Worm (Caenorhabditis elegans): ENCODE measurements around the gene B0361.11.

The B0361.11 gene

ce11 chrIII:7299466-7299865, 22.1 kb downstream of the B0361.11 start, which contains the start of the genes B0361.14 and B0361.9:
Gene B0361.14, minus strand, starts transcription at chrIII:7299531.
Gene B0361.9, minus strand, starts transcription at chrIII:7299631.
- TF ChIP-seq nhr-23 (tag; optimal IDR thresholded peaks at IDR 0.05) (peak; percentile 41), ceh-9 (tag; optimal IDR thresholded peaks at IDR 0.05) (no peak), jun-1 (tag; optimal IDR thresholded peaks at IDR 0.05) (no peak), nhr-25 (tag; optimal IDR thresholded peaks at IDR 0.05) (peak; percentile 48)

DNA sequence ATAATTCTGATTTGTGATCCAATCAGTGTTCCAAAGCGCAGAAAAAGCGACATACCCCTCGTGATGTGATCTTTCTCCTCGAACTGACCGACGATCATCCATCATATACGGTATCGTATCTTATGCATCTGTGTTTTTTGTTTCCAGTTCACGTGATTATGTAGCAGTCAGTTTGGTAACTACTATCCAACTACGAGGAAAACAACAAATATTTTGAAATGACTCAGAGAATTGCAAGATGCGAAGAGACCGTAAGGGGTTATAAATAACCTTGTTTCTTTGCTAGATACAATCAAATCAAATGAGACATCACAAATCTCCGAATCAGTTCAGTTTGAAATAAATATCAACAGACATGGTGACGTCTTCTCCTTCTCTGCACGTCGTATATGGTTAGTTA, 22.8 kb downstream of the B0361.11 start:
- peak; percentile 94 for TF ChIP-seq elt-1 (tag; optimal IDR thresholded peaks at IDR 0.05)
- TF ChIP-seq lin-39 (tag; optimal IDR thresholded peaks at IDR 0.05) = no peak
- peak; percentile 89 for TF ChIP-seq nhr-25 (tag; optimal IDR thresholded peaks at IDR 0.05)
- no peak for TF ChIP-seq lin-15B (tag; optimal IDR thresholded peaks at IDR 0.05)
- TF ChIP-seq mdl-1 (tag; optimal IDR thresholded peaks at IDR 0.05) = peak; percentile 11
- TF ChIP-seq nhr-237 (tag; optimal IDR thresholded peaks at IDR 0.05) = no peak
- TF ChIP-seq nhr-43 (tag; optimal IDR thresholded peaks at IDR 0.05; ENCODE audit: poor library complexity, severe bottlenecking) = peak; percentile 67
- no peak for TF ChIP-seq nhr-12 (tag; optimal IDR thresholded peaks at IDR 0.05)
- peak; percentile 81 for TF ChIP-seq nhr-23 (tag; optimal IDR thresholded peaks at IDR 0.05)

DNA sequence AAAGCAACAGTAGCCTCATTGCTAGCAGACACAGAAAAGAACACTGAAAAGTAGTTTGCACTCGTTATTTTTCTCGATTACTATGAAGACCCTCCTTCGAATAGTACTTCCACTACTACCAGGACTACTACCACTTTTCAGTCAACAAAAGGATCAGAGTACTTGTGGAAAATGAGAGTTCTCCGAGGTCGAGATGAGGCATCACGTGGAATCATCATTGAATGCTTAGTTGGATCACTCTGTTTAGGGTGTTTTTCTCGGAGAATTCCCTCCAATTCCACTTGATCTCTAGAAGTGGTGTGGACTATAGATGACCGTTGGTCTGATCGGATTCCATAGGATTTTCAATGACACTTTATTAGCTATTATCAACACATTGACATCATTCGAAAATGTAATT, 23.4 kb downstream of the B0361.11 start:
- TF ChIP-seq fkh-10 (GFP tag; optimal IDR thresholded peaks at IDR 0.05) = no peak
- no peak for TF ChIP-seq unc-62 (GFP tag; optimal IDR thresholded peaks at IDR 0.05)
- no peak for TF ChIP-seq nhr-28 (tag; optimal IDR thresholded peaks at IDR 0.05)
- no peak for TF ChIP-seq ceh-82 (tag; optimal IDR thresholded peaks at IDR 0.05)
- no peak for TF ChIP-seq aly-2 (tag; optimal IDR thresholded peaks at IDR 0.05)
- TF ChIP-seq nhr-12 (tag; optimal IDR thresholded peaks at IDR 0.05) = no peak
- TF ChIP-seq ztf-4 (tag; optimal IDR thresholded peaks at IDR 0.05) = no peak
- TF ChIP-seq snpc-4 (tag; optimal IDR thresholded peaks at IDR 0.05) = no peak
- TF ChIP-seq nhr-43 (tag; optimal IDR thresholded peaks at IDR 0.05; ENCODE audit: poor library complexity, severe bottlenecking) = no peak

- TF ChIP-seq aly-2 (tag; optimal IDR thresholded peaks at IDR 0.05) = no peak
- no peak for TF ChIP-seq lin-15B (tag; optimal IDR thresholded peaks at IDR 0.05)
- TF ChIP-seq elt-1 (tag; optimal IDR thresholded peaks at IDR 0.05) = peak; percentile 83
- no peak for TF ChIP-seq unc-39 (tag; optimal IDR thresholded peaks at IDR 0.05)
- peak; percentile 22 for TF ChIP-seq nhr-25 (tag; optimal IDR thresholded peaks at IDR 0.05)
Observed at ce11 chrIII:7301668-7302067, 24.3 kb downstream of the B0361.11 start.

DNA sequence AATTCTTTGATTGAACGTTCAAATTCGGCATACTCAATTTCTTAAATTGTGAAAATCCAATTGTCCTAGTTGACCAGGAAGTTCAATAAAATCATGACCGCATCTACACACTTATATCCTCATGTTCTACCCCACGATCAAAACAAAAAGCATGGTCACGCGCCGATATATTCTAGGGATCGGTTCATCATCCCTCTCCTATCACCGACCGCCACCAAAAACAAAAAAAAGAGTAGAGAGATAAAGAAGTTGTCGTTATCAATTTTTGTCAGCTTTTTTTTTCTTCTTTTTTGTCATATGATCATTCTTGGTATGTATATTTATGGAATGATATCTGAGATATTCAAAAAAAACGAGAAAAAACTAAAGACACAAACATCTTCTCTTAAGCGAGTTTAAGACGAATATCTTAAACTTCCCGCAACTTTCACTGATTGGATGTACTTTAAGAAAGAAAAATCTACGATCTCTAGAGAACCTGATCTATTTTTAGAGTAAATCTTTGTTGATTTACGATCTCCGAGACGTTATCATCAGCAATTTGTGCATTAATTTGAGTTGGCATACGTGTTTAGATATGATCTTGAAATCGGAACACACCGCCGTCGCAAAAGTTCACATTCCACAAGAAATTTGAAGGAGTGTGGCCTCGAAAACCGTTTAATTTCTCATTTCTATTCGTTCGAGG, 27.7 kb downstream of the B0361.11 start:
- TF ChIP-seq nhr-23 (tag; optimal IDR thresholded peaks at IDR 0.05) (peak; percentile 79), nhr-43 (tag; optimal IDR thresholded peaks at IDR 0.05; ENCODE audit: poor library complexity, severe bottlenecking) (peak; percentile 38), elt-1 (tag; optimal IDR thresholded peaks at IDR 0.05) (peak; percentile 35), ama-1 (optimal IDR thresholded peaks at IDR 0.05) (no peak), skn-1 (tag; optimal IDR thresholded peaks at IDR 0.05) (no peak), nfya-1 (tag; optimal IDR thresholded peaks at IDR 0.05; ENCODE audit: insufficient read depth) (peak; percentile 13), zag-1 (tag; optimal IDR thresholded peaks at IDR 0.05) (no peak), elt-3 (tag; optimal IDR thresholded peaks at IDR 0.05) (peak in 1 of 3 experiments; percentile 55), ceh-16 (tag; optimal IDR thresholded peaks at IDR 0.05) (no peak), tbx-2 (tag; optimal IDR thresholded peaks at IDR 0.05) (no peak), pha-4 (tag; optimal IDR thresholded peaks at IDR 0.05) (no peak)

- no peak for TF ChIP-seq ZK546.5 (tag; optimal IDR thresholded peaks at IDR 0.05)
- TF ChIP-seq nhr-76 (tag; optimal IDR thresholded peaks at IDR 0.05) = no peak
- no peak for TF ChIP-seq lsy-12 (tag; optimal IDR thresholded peaks at IDR 0.05)
- peak; percentile 43 for TF ChIP-seq nhr-43 (tag; optimal IDR thresholded peaks at IDR 0.05; ENCODE audit: poor library complexity, severe bottlenecking)
- TF ChIP-seq nhr-11 (tag; optimal IDR thresholded peaks at IDR 0.05) = no peak
- no peak for TF ChIP-seq nhr-237 (tag; optimal IDR thresholded peaks at IDR 0.05)
- TF ChIP-seq nhr-25 (tag; optimal IDR thresholded peaks at IDR 0.05) = peak; percentile 30
- peak in 1 of 3 experiments; percentile 13 for TF ChIP-seq elt-3 (tag; optimal IDR thresholded peaks at IDR 0.05)
- peak; percentile 33 for TF ChIP-seq nhr-23 (tag; optimal IDR thresholded peaks at IDR 0.05)
Observed at ce11 chrIII:7305649-7305977, 28.2 kb downstream of the B0361.11 start.

Measured in whole organism, L3 larva.